Worm (Caenorhabditis elegans): ENCODE results near the gene mxl-3.

Gene mxl-3

DNA sequence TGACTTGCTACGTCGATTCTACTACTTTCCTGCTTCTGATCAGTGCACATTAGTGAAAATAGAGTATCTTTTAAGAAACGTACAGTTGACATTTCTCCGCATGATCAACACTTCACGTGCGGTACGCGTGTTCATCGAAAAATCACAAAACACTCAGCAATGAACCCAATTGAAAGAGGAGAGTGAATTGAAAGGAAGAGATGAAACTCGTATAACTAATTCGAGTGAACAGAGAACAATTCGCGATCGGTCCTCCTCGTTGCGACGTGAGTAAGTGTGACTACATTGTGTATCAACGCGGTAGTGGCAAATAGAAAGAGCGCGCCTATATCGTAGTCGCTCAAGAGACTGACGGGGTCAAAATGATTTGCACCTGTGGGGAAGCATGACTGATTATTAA, 2.9 kb upstream of the mxl-3 start (continued):
- TF ChIP-seq ets-4 (GFP tag; optimal IDR thresholded peaks at IDR 0.05) (no peak), egrh-3 (GFP tag; IDR thresholded peaks at IDR 0.05) (no peak), lin-35 (GFP tag; optimal IDR thresholded peaks at IDR 0.05) (peak in 1 of 3 experiments; percentile 1), attf-5 (GFP tag; optimal IDR thresholded peaks at IDR 0.05) (no peak), Y56A3A.18 (GFP tag; IDR thresholded peaks at IDR 0.05) (no peak), ztf-28 (GFP tag; IDR thresholded peaks at IDR 0.05) (no peak), ZK185.1 (tag; optimal IDR thresholded peaks at IDR 0.05; ENCODE audit: poor library complexity, severe bottlenecking) (peak; percentile 59), nhr-80 (tag; optimal IDR thresholded peaks at IDR 0.05) (peak; percentile 89), T07F8.4 (tag; optimal IDR thresholded peaks at IDR 0.05) (no peak), tbx-9 (tag; optimal IDR thresholded peaks at IDR 0.05; ENCODE audit: borderline replicate concordance) (no peak), attf-3 (GFP tag; conservative IDR thresholded peaks at IDR 0.05) (no peak), ceh-27 (GFP tag; optimal IDR thresholded peaks at IDR 0.05) (peak; percentile 45), lin-40 (tag; optimal IDR thresholded peaks at IDR 0.05) (peak; percentile 67), K11D2.4 (GFP tag; IDR thresholded peaks at IDR 0.05) (0 out of 2 replicates have a peak, but pooled peaks have one; percentile 35), Y67H2A.10 (GFP tag; conservative IDR thresholded peaks at IDR 0.05) (no peak), nhr-179 (tag; optimal IDR thresholded peaks at IDR 0.05) (no peak), K12H6.12 (tag; optimal IDR thresholded peaks at IDR 0.05) (no peak), rec-8 (tag; optimal IDR thresholded peaks at IDR 0.05) (no peak), Y53F4B.3 (GFP tag; IDR thresholded peaks at IDR 0.05) (no peak), nhr-90 (tag; optimal IDR thresholded peaks at IDR 0.05) (no peak), lsy-27 (tag; optimal IDR thresholded peaks at IDR 0.05; ENCODE audit: borderline replicate concordance, insufficient read depth) (no peak), mxl-1 (tag; optimal IDR thresholded peaks at IDR 0.05) (no peak), hrde-1 (tag; optimal IDR thresholded peaks at IDR 0.05; ENCODE audit: borderline replicate concordance) (no peak), zfh-2 (GFP tag; conservative IDR thresholded peaks at IDR 0.05) (no peak), let-526 (GFP tag; IDR thresholded peaks at IDR 0.05) (no peak), bed-1 (GFP tag; IDR thresholded peaks at IDR 0.05) (no peak), zim-3 (tag; optimal IDR thresholded peaks at IDR 0.05) (no peak), dox-1 (GFP tag; IDR thresholded peaks at IDR 0.05) (0 out of 2 replicates have a peak, but pooled peaks have one; percentile 6), chd-7 (tag; optimal IDR thresholded peaks at IDR 0.05) (peak; percentile 50), hlh-12 (tag; optimal IDR thresholded peaks at IDR 0.05) (no peak), madf-8 (GFP tag; conservative IDR thresholded peaks at IDR 0.05) (no peak), repo-1 (tag; optimal IDR thresholded peaks at IDR 0.05) (no peak), snpc-4 (GFP tag; optimal IDR thresholded peaks at IDR 0.05) (no peak), snpc-4 (tag; optimal IDR thresholded peaks at IDR 0.05) (peak in 2 of 4 experiments; percentile 22 to 23), madf-3 (GFP tag; IDR thresholded peaks at IDR 0.05) (no peak), somi-1 (GFP tag; optimal IDR thresholded peaks at IDR 0.05) (no peak), ztf-3 (GFP tag; optimal IDR thresholded peaks at IDR 0.05) (no peak), Y79H2A.3 (GFP tag; conservative IDR thresholded peaks at IDR 0.05) (no peak), sdz-38 (tag; optimal IDR thresholded peaks at IDR 0.05) (no peak), cebp-1 (GFP tag; IDR thresholded peaks at IDR 0.05) (no peak), cebp-1 (tag; optimal IDR thresholded peaks at IDR 0.05) (peak; percentile 53), hlh-26 (GFP tag; conservative IDR thresholded peaks at IDR 0.05) (no peak), Y53G8AR.9 (GFP tag; conservative IDR thresholded peaks at IDR 0.05) (peak; percentile 59; the same call in 1 of the 2 replicates), hmg-1.2 (GFP tag; IDR thresholded peaks at IDR 0.05) (no peak), ztf-26 (tag; optimal IDR thresholded peaks at IDR 0.05) (peak; percentile 89)

Data from whole organism, young adult.